Fruit fly (Drosophila melanogaster): ENCODE data around the gene CG9521.

DNA sequence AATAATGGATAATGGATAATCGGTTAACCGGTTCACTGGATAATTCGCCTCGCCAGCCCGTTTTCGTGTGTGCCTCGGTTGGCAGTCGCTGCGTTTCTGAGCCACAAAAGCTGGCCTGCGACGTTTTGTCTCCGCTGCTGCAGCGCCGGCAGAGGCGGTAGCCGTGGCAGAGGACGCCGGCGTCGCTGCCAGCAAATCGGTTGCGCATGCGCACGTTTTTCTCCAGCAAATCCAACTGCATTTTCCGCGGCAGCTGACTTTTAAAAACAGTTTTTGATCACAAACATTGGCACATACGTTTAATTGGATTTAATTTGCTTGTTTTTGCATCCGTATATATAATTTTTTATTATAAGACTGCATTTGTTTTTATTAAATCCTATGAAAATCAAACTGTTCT is 43.7 kb upstream of the CG9521 start, which contains the start of gene CG9514:
- TF ChIP-seq Nf-YC (tag; optimal IDR thresholded peaks at IDR 0.05) (no peak), CG9797 (GFP tag; optimal IDR thresholded peaks at IDR 0.05) (no peak), Hsf (GFP tag; optimal IDR thresholded peaks at IDR 0.05) (no peak), Hr78 (GFP tag; optimal IDR thresholded peaks at IDR 0.05) (no peak), Stat92E (GFP tag; optimal IDR thresholded peaks at IDR 0.05) (no peak), gt (GFP tag; IDR thresholded peaks at IDR 0.05) (no peak), h (optimal IDR thresholded peaks at IDR 0.05) (no peak), CG32772 (GFP tag; IDR thresholded peaks at IDR 0.05) (no peak), CG2202 (tag; optimal IDR thresholded peaks at IDR 0.05) (no peak), CG4707 (GFP tag; optimal IDR thresholded peaks at IDR 0.05) (no peak), CG10959 (GFP tag; IDR thresholded peaks at IDR 0.05) (no peak), Pdp1 (GFP tag; optimal IDR thresholded peaks at IDR 0.05) (no peak), CG7839 (tag; optimal IDR thresholded peaks at IDR 0.05) (no peak)

Measured in whole organism, embryonic.